Worm (Caenorhabditis elegans) whole organism, L3 larva: ENCODE measurements around the gene F09B12.3.

ENCODE experiments used
- ZK546.5 ChIP-seq: sonication (generic microtip); optimal IDR thresholded peaks from 2 replicates; lab custom pipeline; 2017; ENCODE audit warnings: missing biosample characterization, missing genetic modification characterization
- aly-2 ChIP-seq: fragments of 150-350 bp; optimal IDR thresholded peaks from 2 replicates; lab custom pipeline; 2014; ENCODE audit warnings: missing biosample characterization, missing genetic modification characterization
- fkh-10 ChIP-seq: sonication (generic microtip); optimal IDR thresholded peaks from 2 replicates; lab custom pipeline; 2017; ENCODE audit warnings: missing biosample characterization, missing genetic modification reagents, missing genetic modification characterization
- mdl-1 ChIP-seq: fragments of 150-350 bp; optimal IDR thresholded peaks from 2 replicates; lab custom pipeline; 2014; ENCODE audit warnings: missing biosample characterization, missing genetic modification characterization
- nhr-11 ChIP-seq: fragments of 150-350 bp; optimal IDR thresholded peaks from 2 replicates; lab custom pipeline; 2014; ENCODE audit warnings: missing biosample characterization, missing genetic modification characterization
- nhr-28 ChIP-seq: fragments of 150-350 bp; optimal IDR thresholded peaks from 2 replicates; lab custom pipeline; 2014; ENCODE audit warnings: missing biosample characterization, missing genetic modification characterization
- pqm-1 ChIP-seq: fragments of 150-350 bp; optimal IDR thresholded peaks from 2 replicates; lab custom pipeline; 2017; ENCODE audit warnings: missing biosample characterization, missing genetic modification characterization, inconsistent platforms
- ztf-4 ChIP-seq: fragments of 150-350 bp; optimal IDR thresholded peaks from 2 replicates; lab custom pipeline; 2014; ENCODE audit warnings: missing biosample characterization, missing genetic modification characterization

- TF ChIP-seq ZK546.5 (tag; lab: Kevin White, UChicago) (no peak), pqm-1 (tag; lab: Kevin White, UChicago) (no peak), nhr-11 (tag; lab: Kevin White, UChicago) (no peak), mdl-1 (tag; lab: Kevin White, UChicago) (no peak), fkh-10 (GFP tag; lab: Kevin White, UChicago) (no peak), ztf-4 (tag; lab: Kevin White, UChicago) (no peak), aly-2 (no peak), nhr-28 (tag; lab: Kevin White, UChicago) (no peak)
Measured at ce11 chrX:15070137-15070536, 27.6 kb downstream of the F09B12.3 start.
